Worm (Caenorhabditis elegans): ENCODE results near the gene srlf-37.

DNA sequence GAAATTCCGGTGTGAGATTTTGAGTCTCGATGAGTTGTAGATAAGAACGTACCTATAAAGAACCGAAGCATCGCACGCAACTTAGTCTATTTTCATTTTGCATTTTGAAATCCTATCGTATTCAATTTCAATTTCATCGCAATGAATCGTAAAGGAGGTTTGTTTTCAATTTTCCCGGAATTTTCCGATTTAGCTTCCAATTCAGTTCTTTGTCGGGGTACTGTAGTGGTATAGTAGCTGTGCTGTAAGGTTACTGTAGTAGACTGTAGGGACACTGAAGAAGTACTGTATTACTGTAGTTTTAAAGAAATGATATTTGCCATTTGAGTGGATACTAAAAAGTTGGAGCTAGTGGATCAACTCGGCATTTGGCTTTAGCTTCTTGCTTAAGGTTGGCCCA is 4.2 kb downstream of the srlf-37 start:
- no peak for TF ChIP-seq snpc-4 (tag; optimal IDR thresholded peaks at IDR 0.05)
- no peak for TF ChIP-seq mep-1 (tag; optimal IDR thresholded peaks at IDR 0.05)
- no peak for TF ChIP-seq nhr-237 (tag; optimal IDR thresholded peaks at IDR 0.05)
- TF ChIP-seq bed-3 (GFP tag; optimal IDR thresholded peaks at IDR 0.05), result no peak
- no peak for TF ChIP-seq nhr-12 (tag; optimal IDR thresholded peaks at IDR 0.05)
